Worm (Caenorhabditis elegans) whole organism, L3 larva: ENCODE measurements around the gene K07B1.4.

ENCODE experiments used
- aly-2 ChIP-seq: fragments of 150-350 bp; optimal IDR thresholded peaks from 2 replicates; lab custom pipeline; 2014; ENCODE audit warnings: missing biosample characterization, missing genetic modification characterization
- ama-1 ChIP-seq: fragments of 150-350 bp; optimal IDR thresholded peaks from 2 replicates; lab custom pipeline; 2018
- ceh-82 ChIP-seq: fragments of 150-350 bp; optimal IDR thresholded peaks from 2 replicates; lab custom pipeline; 2014; ENCODE audit warnings: missing biosample characterization, missing genetic modification characterization
- ceh-9 ChIP-seq: sonication (generic microtip); optimal IDR thresholded peaks from 2 replicates; lab custom pipeline; 2018; ENCODE audit warnings: missing biosample characterization, missing genetic modification characterization
- elt-1 ChIP-seq: fragments of 150-350 bp; optimal IDR thresholded peaks from 2 replicates; lab custom pipeline; 2014; ENCODE audit warnings: missing biosample characterization, missing genetic modification characterization
- elt-2 ChIP-seq: sonication (generic microtip); optimal IDR thresholded peaks from 2 replicates; lab custom pipeline; 2016; ENCODE audit warnings: missing genetic modification reagents, mild to moderate bottlenecking, missing genetic modification characterization, missing compliant biosample characterization
- elt-3 ChIP-seq, 3 experiments: fragments of 150-350 bp in 1 of 3; sonication (generic microtip) in 2 of 3; optimal IDR thresholded peaks; 2 replicates in 2 of 3; 4 replicates in 1 of 3; lab custom pipeline; 2014 to 2017; ENCODE audit warnings: missing biosample characterization in 3 of 3, missing genetic modification characterization in 3 of 3
- fos-1 ChIP-seq: fragments of 150-350 bp; optimal IDR thresholded peaks from 2 replicates; lab custom pipeline; 2014; ENCODE audit warnings: missing biosample characterization, missing genetic modification characterization
- nhr-12 ChIP-seq: fragments of 150-350 bp; optimal IDR thresholded peaks from 2 replicates; lab custom pipeline; 2014; ENCODE audit warnings: missing biosample characterization, missing genetic modification characterization
- nhr-43 ChIP-seq: sonication (generic microtip); optimal IDR thresholded peaks from 2 replicates; lab custom pipeline; 2016; ENCODE audit warnings: mild to moderate bottlenecking, missing genetic modification characterization, missing compliant biosample characterization; ENCODE audit not compliant: poor library complexity, severe bottlenecking
- unc-39 ChIP-seq: sonication (generic microtip); optimal IDR thresholded peaks from 4 replicates; lab custom pipeline; 2017; ENCODE audit warnings: missing biosample characterization, missing genetic modification characterization
- unc-62 ChIP-seq: fragments of 150-350 bp; sonication (generic microtip); optimal IDR thresholded peaks from 4 replicates; lab custom pipeline; 2014; ENCODE audit warnings: missing biosample characterization, missing genetic modification reagents, missing genetic modification characterization
- zag-1 ChIP-seq: fragments of 150-350 bp; optimal IDR thresholded peaks from 2 replicates; lab custom pipeline; 2014; ENCODE audit warnings: missing biosample characterization, missing genetic modification characterization
- ztf-11 ChIP-seq: fragments of 150-350 bp; optimal IDR thresholded peaks from 2 replicates; lab custom pipeline; 2014; ENCODE audit warnings: missing biosample characterization, missing genetic modification characterization

DNA sequence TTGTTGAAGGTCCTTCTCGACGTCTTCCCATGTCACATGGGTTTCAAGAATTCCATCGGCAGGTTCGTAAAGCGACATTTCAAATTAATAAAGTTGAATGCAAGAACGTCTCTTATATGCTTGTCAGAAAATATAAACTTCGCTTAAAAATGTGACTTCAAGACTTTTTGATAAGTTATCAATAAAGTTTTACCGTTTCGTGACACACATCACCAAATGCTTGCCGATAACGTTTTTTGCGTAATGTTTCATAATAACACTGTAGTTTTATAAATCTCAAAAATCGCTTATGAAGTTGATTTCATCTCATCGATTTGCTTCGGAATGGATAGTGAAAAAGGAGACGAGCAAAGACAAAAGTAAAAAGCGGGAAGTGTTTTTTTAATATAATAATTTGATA, 44.7 kb downstream of the K07B1.4 start, which contains the start of gene E02C12.8:
- no peak for TF ChIP-seq unc-39 (tag; lab: Kevin White, UChicago)
- TF ChIP-seq ztf-11 = no peak
- no peak for TF ChIP-seq unc-62 (GFP tag; lab: Kevin White, UChicago)
- TF ChIP-seq elt-3 (tag; optimal IDR thresholded peaks at IDR 0.05; lab: Kevin White, UChicago) = no peak
- no peak for TF ChIP-seq nhr-43 (tag; lab: Kevin White, UChicago)
- TF ChIP-seq zag-1 (tag; lab: Kevin White, UChicago) = no peak
- no peak for TF ChIP-seq ama-1 (lab: Kevin White, UChicago)
- TF ChIP-seq nhr-12 (tag; lab: Kevin White, UChicago) = no peak
- TF ChIP-seq ceh-82 (tag; lab: Kevin White, UChicago) = no peak
- TF ChIP-seq elt-2 = peak; percentile 85
- TF ChIP-seq ceh-9 (tag; lab: Kevin White, UChicago) = no peak
- no peak for TF ChIP-seq fos-1 (tag; lab: Kevin White, UChicago)
- no peak for TF ChIP-seq elt-1 (tag; lab: Kevin White, UChicago)
- TF ChIP-seq aly-2 (tag; lab: Kevin White, UChicago) = no peak
